Worm (Caenorhabditis elegans) whole organism, midembryonic: ENCODE results near the gene str-4.

Experiments
- T22C8.4 ChIP-seq: fragments of 200-800 bp; sonication (Bioruptor generic); IDR thresholded peaks from 2 replicates; pipeline ENCODE4 v1.3.6; 2022; ENCODE audit warnings: missing genetic modification characterization, missing compliant biosample characterization
- cog-1 ChIP-seq: sonication (generic microtip); optimal IDR thresholded peaks from 2 replicates; lab custom pipeline; 2016; ENCODE audit warnings: missing genetic modification characterization, missing compliant biosample characterization
- flt-1 ChIP-seq: fragments of 200-800 bp; sonication (Bioruptor generic); IDR thresholded peaks from 2 replicates; pipeline ENCODE4 v1.3.6; 2022; ENCODE audit warnings: missing genetic modification characterization, missing compliant biosample characterization
- klf-2 ChIP-seq: fragments of 200-800 bp; sonication (Bioruptor generic); conservative IDR thresholded peaks from 2 replicates; pipeline ENCODE4 v1.3.6; 2022; ENCODE audit warnings: missing genetic modification reagents, missing genetic modification characterization, missing compliant biosample characterization
- med-1 ChIP-seq: sonication (generic microtip); optimal IDR thresholded peaks from 2 replicates; lab custom pipeline; 2017; ENCODE audit warnings: missing genetic modification characterization, mild to moderate bottlenecking, missing compliant biosample characterization, antibody characterized with exemption, missing genetic modification reagents; ENCODE audit not compliant: insufficient read depth
- ref-1 ChIP-seq: fragments of 200-800 bp; sonication (Bioruptor generic); conservative IDR thresholded peaks from 2 replicates; pipeline ENCODE4 v1.3.6; 2022; ENCODE audit warnings: missing genetic modification reagents, missing genetic modification characterization, missing compliant biosample characterization
- tab-1 ChIP-seq: fragments of 200-800 bp; sonication (Bioruptor generic); IDR thresholded peaks from 2 replicates; pipeline ENCODE4 v1.3.6; 2022; ENCODE audit warnings: missing genetic modification characterization, missing compliant biosample characterization
- ztf-23 ChIP-seq: fragments of 200-800 bp; sonication (Bioruptor generic); IDR thresholded peaks from 2 replicates; pipeline ENCODE4 v1.3.6; 2022; ENCODE audit warnings: missing genetic modification reagents, missing genetic modification characterization, missing compliant biosample characterization
- ztf-29 ChIP-seq: fragments of 200-800 bp; sonication (Bioruptor generic); IDR thresholded peaks from 2 replicates; pipeline ENCODE4 v1.3.6; 2022; ENCODE audit warnings: missing genetic modification reagents, missing genetic modification characterization, missing compliant biosample characterization

Gene str-4

ce11 chrV:13358823-13359592 lies 19.5 kb upstream of the str-4 start, which contains the start of gene F32H5.3:
TSS of gene F32H5.3 (plus strand) at chrV:13359335.
- TF ChIP-seq T22C8.4 (GFP tag; lab: Robert Waterston, UW): no peak
- TF ChIP-seq ztf-23 (GFP tag; lab: Robert Waterston, UW): no peak
- TF ChIP-seq flt-1 (GFP tag; lab: Robert Waterston, UW): no peak
- no peak for TF ChIP-seq med-1 (GFP tag; lab: Kevin White, UChicago)

- TF ChIP-seq tab-1 (no peak), ztf-29 (GFP tag; lab: Robert Waterston, UW) (no peak), T22C8.4 (GFP tag; lab: Robert Waterston, UW) (no peak), flt-1 (GFP tag; lab: Robert Waterston, UW) (no peak), klf-2 (GFP tag; lab: Robert Waterston, UW) (no peak), med-1 (GFP tag; lab: Kevin White, UChicago) (no peak), ztf-23 (GFP tag; lab: Robert Waterston, UW) (no peak), cog-1 (tag; lab: Kevin White, UChicago) (no peak), ref-1 (no peak)
These were observed 18.2 kb upstream of the str-4 start, which contains the start of gene F32H5.1 for ce11 chrV:13357652-13358281. TSS of gene F32H5.1 (minus strand) at chrV:13358037.

- TF ChIP-seq ref-1 (no peak), tab-1 (no peak), T22C8.4 (GFP tag; lab: Robert Waterston, UW) (no peak), klf-2 (GFP tag; lab: Robert Waterston, UW) (no peak), med-1 (GFP tag; lab: Kevin White, UChicago) (no peak), flt-1 (GFP tag; lab: Robert Waterston, UW) (no peak), ztf-23 (GFP tag; lab: Robert Waterston, UW) (no peak), cog-1 (tag; lab: Kevin White, UChicago) (no peak), ztf-29 (GFP tag; lab: Robert Waterston, UW) (no peak)
These were observed 16.7 kb upstream of the str-4 start for ce11 chrV:13356210-13356609.

ce11 chrV:13352415-13352814 lies 12.9 kb upstream of the str-4 start:
- TF ChIP-seq ztf-23 (GFP tag; lab: Robert Waterston, UW) (no peak), ztf-29 (GFP tag; lab: Robert Waterston, UW) (no peak), tab-1 (no peak), med-1 (GFP tag; lab: Kevin White, UChicago) (no peak), flt-1 (GFP tag; lab: Robert Waterston, UW) (no peak), T22C8.4 (GFP tag; lab: Robert Waterston, UW) (no peak), ref-1 (no peak), klf-2 (GFP tag; lab: Robert Waterston, UW) (no peak), cog-1 (tag; lab: Kevin White, UChicago) (no peak)

- TF ChIP-seq ref-1: no peak
- no peak for TF ChIP-seq ztf-29 (GFP tag; lab: Robert Waterston, UW)
- no peak for TF ChIP-seq flt-1 (GFP tag; lab: Robert Waterston, UW)
- no peak for TF ChIP-seq klf-2 (GFP tag; lab: Robert Waterston, UW)
- TF ChIP-seq tab-1: no peak
- no peak for TF ChIP-seq cog-1 (tag; lab: Kevin White, UChicago)
- TF ChIP-seq T22C8.4 (GFP tag; lab: Robert Waterston, UW): no peak
- no peak for TF ChIP-seq ztf-23 (GFP tag; lab: Robert Waterston, UW)
- TF ChIP-seq med-1 (GFP tag; lab: Kevin White, UChicago): no peak
These were observed 12.2 kb upstream of the str-4 start for ce11 chrV:13351773-13352172.

- TF ChIP-seq tab-1 (no peak), ztf-23 (GFP tag; lab: Robert Waterston, UW) (no peak), klf-2 (GFP tag; lab: Robert Waterston, UW) (no peak), cog-1 (tag; lab: Kevin White, UChicago) (no peak), flt-1 (GFP tag; lab: Robert Waterston, UW) (no peak), T22C8.4 (GFP tag; lab: Robert Waterston, UW) (no peak), med-1 (GFP tag; lab: Kevin White, UChicago) (no peak), ref-1 (no peak)
These were observed 10.8 kb upstream of the str-4 start for ce11 chrV:13350302-13350701.

ce11 chrV:13345867-13346328 lies 6.4 kb upstream of the str-4 start, which contains the start of gene twk-43:
TSS of gene twk-43 (plus strand) at chrV:13346278.
- TF ChIP-seq klf-2 (GFP tag; lab: Robert Waterston, UW): no peak

- TF ChIP-seq klf-2 (GFP tag; lab: Robert Waterston, UW): no peak
- TF ChIP-seq ref-1: no peak
- TF ChIP-seq ztf-29 (GFP tag; lab: Robert Waterston, UW): no peak
- TF ChIP-seq ztf-23 (GFP tag; lab: Robert Waterston, UW): no peak
- no peak for TF ChIP-seq cog-1 (tag; lab: Kevin White, UChicago)
- TF ChIP-seq flt-1 (GFP tag; lab: Robert Waterston, UW): no peak
- no peak for TF ChIP-seq med-1 (GFP tag; lab: Kevin White, UChicago)
- TF ChIP-seq tab-1: no peak
- no peak for TF ChIP-seq T22C8.4 (GFP tag; lab: Robert Waterston, UW)
These were observed 2.7 kb upstream of the str-4 start for ce11 chrV:13342235-13342634.

ce11 chrV:13338037-13338436 lies 1.5 kb downstream of the str-4 start:
- TF ChIP-seq med-1 (GFP tag; lab: Kevin White, UChicago): no peak
- no peak for TF ChIP-seq ztf-23 (GFP tag; lab: Robert Waterston, UW)
- TF ChIP-seq flt-1 (GFP tag; lab: Robert Waterston, UW): no peak
- no peak for TF ChIP-seq ref-1
- TF ChIP-seq tab-1: no peak
- no peak for TF ChIP-seq cog-1 (tag; lab: Kevin White, UChicago)
- TF ChIP-seq T22C8.4 (GFP tag; lab: Robert Waterston, UW): no peak
- no peak for TF ChIP-seq klf-2 (GFP tag; lab: Robert Waterston, UW)
- no peak for TF ChIP-seq ztf-29 (GFP tag; lab: Robert Waterston, UW)
